Fruit fly (Drosophila melanogaster) whole organism, embryonic: ENCODE measurements around the gene Enoph.

Source experiments
- Atf3 ChIP-seq: fragments of 200-800 bp; sonication (Bioruptor generic); optimal IDR thresholded peaks from 3 replicates; lab custom pipeline; 2016; ENCODE audit warnings: missing biosample characterization, missing genetic modification characterization
- Atf6 ChIP-seq: fragments of 200-800 bp; sonication (Bioruptor generic); IDR thresholded peaks from 2 replicates; pipeline ENCODE4 v1.3.6; 2022; ENCODE audit warnings: missing biosample characterization, missing genetic modification characterization
- CG10321 ChIP-seq: fragments of 200-800 bp; sonication (Bioruptor generic); IDR thresholded peaks from 2 replicates; pipeline ENCODE4 v1.3.6; 2022; ENCODE audit warnings: missing biosample characterization, missing genetic modification characterization
- CG10565 ChIP-seq: fragments of 200-800 bp; sonication (Bioruptor generic); optimal IDR thresholded peaks from 3 replicates; lab custom pipeline; 2016; ENCODE audit warnings: missing biosample characterization, mild to moderate bottlenecking, missing genetic modification characterization
- CG11398 ChIP-seq: fragments of 200-800 bp; sonication (Bioruptor generic); optimal IDR thresholded peaks from 2 replicates; lab custom pipeline; 2016; ENCODE audit warnings: missing biosample characterization, missing genetic modification characterization
- CG11504 ChIP-seq: fragments of 200-800 bp; sonication (Bioruptor generic); optimal IDR thresholded peaks from 3 replicates; lab custom pipeline; 2019; ENCODE audit warnings: missing biosample characterization, mild to moderate bottlenecking, missing genetic modification characterization, moderate library complexity
- CG12744 ChIP-seq: fragments of 200-800 bp; sonication (Bioruptor generic); optimal IDR thresholded peaks from 2 replicates; lab custom pipeline; 2016; ENCODE audit warnings: missing biosample characterization, missing genetic modification characterization
- CG14667 ChIP-seq: fragments of 200-800 bp; sonication (Bioruptor generic); IDR thresholded peaks from 2 replicates; pipeline ENCODE4 v1.3.6; 2022; ENCODE audit warnings: missing biosample characterization, missing genetic modification characterization
- CG14860 ChIP-seq: fragments of 200-800 bp; sonication (Bioruptor generic); IDR thresholded peaks from 3 replicates; pipeline ENCODE4 v1.3.6; 2022; ENCODE audit warnings: missing biosample characterization, missing genetic modification characterization; ENCODE audit not compliant: partially characterized antibody
- CG1602 ChIP-seq: fragments of 200-800 bp; sonication (Bioruptor generic); optimal IDR thresholded peaks from 3 replicates; lab custom pipeline; 2016; ENCODE audit warnings: missing biosample characterization, missing genetic modification characterization
- CG2678 ChIP-seq: fragments of 200-800 bp; sonication (Bioruptor generic); optimal IDR thresholded peaks from 3 replicates; lab custom pipeline; 2019; ENCODE audit warnings: missing biosample characterization, mild to moderate bottlenecking, missing genetic modification characterization, moderate library complexity
- CG30020 ChIP-seq: fragments of 200-800 bp; optimal IDR thresholded peaks from 2 replicates; lab custom pipeline; 2019; ENCODE audit warnings: missing biosample characterization, mild to moderate bottlenecking, missing genetic modification characterization, moderate library complexity
- CG33213 ChIP-seq: fragments of 200-800 bp; sonication (Bioruptor generic); optimal IDR thresholded peaks from 3 replicates; lab custom pipeline; 2016; ENCODE audit warnings: missing biosample characterization, missing genetic modification characterization
- CG6765 ChIP-seq: fragments of 200-800 bp; sonication (Bioruptor generic); optimal IDR thresholded peaks from 3 replicates; lab custom pipeline; 2017; ENCODE audit warnings: missing biosample characterization, mild to moderate bottlenecking, missing genetic modification characterization
- CG7271 ChIP-seq: fragments of 200-800 bp; sonication (Bioruptor generic); optimal IDR thresholded peaks from 2 replicates; lab custom pipeline; 2018; ENCODE audit warnings: missing biosample characterization, mild to moderate bottlenecking, missing genetic modification characterization, moderate library complexity
- CG7963 ChIP-seq: fragments of 200-800 bp; sonication (Bioruptor generic); IDR thresholded peaks from 3 replicates; pipeline ENCODE4 v1.3.6; 2022; ENCODE audit warnings: missing biosample characterization, missing genetic modification characterization; ENCODE audit not compliant: partially characterized antibody
- CG8359 ChIP-seq: fragments of 200-800 bp; sonication (Bioruptor generic); optimal IDR thresholded peaks from 2 replicates; lab custom pipeline; 2017; ENCODE audit warnings: missing biosample characterization, mild to moderate bottlenecking, missing genetic modification characterization, borderline replicate concordance
- CG9215 ChIP-seq: fragments of 200-800 bp; sonication (Bioruptor generic); IDR thresholded peaks from 2 replicates; pipeline ENCODE4 v1.3.6; 2022; ENCODE audit warnings: missing biosample characterization, missing genetic modification characterization
- CG9609 ChIP-seq: fragments of 200-800 bp; sonication (Bioruptor generic); optimal IDR thresholded peaks from 3 replicates; lab custom pipeline; 2016; ENCODE audit warnings: missing biosample characterization, missing genetic modification characterization
- CG9797 ChIP-seq: fragments of 200-800 bp; sonication (Bioruptor generic); optimal IDR thresholded peaks from 3 replicates; lab custom pipeline; 2018; ENCODE audit warnings: missing biosample characterization, mild to moderate bottlenecking, missing genetic modification characterization
- D ChIP-seq, 2 experiments: fragments of 200-800 bp in 1 of 2; fragments of >200 bp in 1 of 2; sonication (Bioruptor generic) in 1 of 2; optimal IDR thresholded peaks; 2 replicates in 1 of 2; 3 replicates in 1 of 2; lab custom pipeline; 2017; ENCODE audit warnings: mild to moderate bottlenecking in 1 of 2, missing biosample characterization in 1 of 2, missing genetic modification characterization in 1 of 2, missing genetic modification reagents in 1 of 2
- Dad ChIP-seq: fragments of 200-800 bp; sonication (Bioruptor generic); optimal IDR thresholded peaks from 3 replicates; lab custom pipeline; 2016; ENCODE audit warnings: missing biosample characterization, missing genetic modification characterization
- HLH3B ChIP-seq: fragments of 200-800 bp; sonication (Bioruptor generic); IDR thresholded peaks from 2 replicates; pipeline ENCODE4 v1.3.6; 2022; ENCODE audit warnings: missing biosample characterization, missing genetic modification characterization
- HLH4C ChIP-seq: fragments of 200-800 bp; sonication (Bioruptor generic); IDR thresholded peaks from 3 replicates; pipeline ENCODE4 v1.3.6; 2022; ENCODE audit warnings: missing biosample characterization, missing genetic modification characterization; ENCODE audit not compliant: partially characterized antibody
- Hsf ChIP-seq: fragments of 200-800 bp; sonication (Bioruptor generic); optimal IDR thresholded peaks from 3 replicates; lab custom pipeline; 2016; ENCODE audit warnings: missing biosample characterization, missing genetic modification characterization
- Mad ChIP-seq: fragments of 200-800 bp; sonication (Bioruptor generic); optimal IDR thresholded peaks from 2 replicates; lab custom pipeline; 2016; ENCODE audit warnings: missing biosample characterization, missing genetic modification characterization
- Med ChIP-seq: fragments of 200-800 bp; sonication (Bioruptor generic); peaks from one replicate; lab custom pipeline; 2016; ENCODE audit warnings: missing biosample characterization, missing genetic modification characterization, mild to moderate bottlenecking, inconsistent platforms, moderate library complexity
- Myb ChIP-seq: fragments of 200-800 bp; sonication (Bioruptor generic); optimal IDR thresholded peaks from 2 replicates; lab custom pipeline; 2016; ENCODE audit warnings: missing biosample characterization, missing genetic modification characterization
- NC2β ChIP-seq: fragments of 200-800 bp; sonication (Bioruptor generic); optimal IDR thresholded peaks from 2 replicates; lab custom pipeline; 2016; ENCODE audit warnings: missing biosample characterization, missing genetic modification characterization
- Optix ChIP-seq: fragments of 200-800 bp; sonication (Bioruptor generic); IDR thresholded peaks from 3 replicates; pipeline ENCODE4 v1.3.6; 2022; ENCODE audit warnings: missing biosample characterization, missing genetic modification characterization
- Side ChIP-seq: fragments of 200-800 bp; sonication (Bioruptor generic); optimal IDR thresholded peaks from 2 replicates; lab custom pipeline; 2016; ENCODE audit warnings: missing biosample characterization, missing genetic modification characterization
- Sox102F ChIP-seq: fragments of 200-800 bp; sonication (Bioruptor generic); optimal IDR thresholded peaks from 2 replicates; lab custom pipeline; 2018; ENCODE audit warnings: missing biosample characterization, mild to moderate bottlenecking, missing genetic modification characterization, moderate library complexity
- Sry-δ ChIP-seq: fragments of 200-800 bp; sonication (Bioruptor generic); optimal IDR thresholded peaks from 2 replicates; lab custom pipeline; 2016; ENCODE audit warnings: missing biosample characterization, missing genetic modification characterization
- Xrp1 ChIP-seq: fragments of 200-800 bp; sonication (Bioruptor generic); IDR thresholded peaks from 2 replicates; pipeline ENCODE4 v1.3.6; 2022; ENCODE audit warnings: missing biosample characterization, missing genetic modification characterization
- dmrt99B ChIP-seq: fragments of 200-800 bp; sonication (Bioruptor generic); optimal IDR thresholded peaks from 2 replicates; lab custom pipeline; 2018; ENCODE audit warnings: missing biosample characterization, mild to moderate bottlenecking, missing genetic modification characterization, moderate library complexity
- ems ChIP-seq: fragments of 200-800 bp; sonication (Bioruptor generic); optimal IDR thresholded peaks from 3 replicates; lab custom pipeline; 2016; ENCODE audit warnings: missing biosample characterization, missing genetic modification characterization
- esg ChIP-seq: fragments of 200-800 bp; sonication (Bioruptor generic); conservative IDR thresholded peaks from 2 replicates; pipeline ENCODE4 v1.3.6; 2022; ENCODE audit warnings: missing biosample characterization, missing genetic modification characterization
- eyg ChIP-seq: fragments of 200-800 bp; sonication (Bioruptor generic); optimal IDR thresholded peaks from 3 replicates; lab custom pipeline; 2016; ENCODE audit warnings: missing biosample characterization, missing genetic modification characterization
- kay ChIP-seq: fragments of 200-800 bp; sonication (Bioruptor generic); optimal IDR thresholded peaks from 2 replicates; lab custom pipeline; 2016; ENCODE audit warnings: missing biosample characterization, missing genetic modification characterization
- klu ChIP-seq: fragments of 200-800 bp; sonication (Bioruptor generic); IDR thresholded peaks from 2 replicates; pipeline ENCODE4 v1.3.6; 2022; ENCODE audit warnings: missing biosample characterization, missing genetic modification characterization
- peb ChIP-seq: fragments of 200-800 bp; sonication (Bioruptor generic); IDR thresholded peaks from 2 replicates; pipeline ENCODE4 v1.3.6; 2022; ENCODE audit warnings: missing biosample characterization, missing genetic modification characterization
- pfk ChIP-seq: fragments of 200-800 bp; sonication (Bioruptor generic); optimal IDR thresholded peaks from 2 replicates; lab custom pipeline; 2018; ENCODE audit warnings: missing biosample characterization, mild to moderate bottlenecking, missing genetic modification characterization, moderate library complexity
- pho ChIP-seq: fragments of 200-800 bp; sonication (Bioruptor generic); optimal IDR thresholded peaks from 2 replicates; lab custom pipeline; 2016; ENCODE audit warnings: missing biosample characterization, missing genetic modification characterization
- scrt ChIP-seq: fragments of 200-800 bp; sonication (Bioruptor generic); optimal IDR thresholded peaks from 2 replicates; lab custom pipeline; 2018; ENCODE audit warnings: missing biosample characterization, mild to moderate bottlenecking, missing genetic modification characterization, moderate library complexity
- tio ChIP-seq: fragments of 200-800 bp; sonication (Bioruptor generic); optimal IDR thresholded peaks from 2 replicates; lab custom pipeline; 2017; ENCODE audit warnings: missing biosample characterization, missing genetic modification characterization, inconsistent platforms
- trem ChIP-seq: fragments of 200-800 bp; optimal IDR thresholded peaks from 3 replicates; lab custom pipeline; 2019; ENCODE audit warnings: missing biosample characterization, mild to moderate bottlenecking, missing genetic modification characterization, moderate library complexity
- trh ChIP-seq: fragments of 200-800 bp; sonication (Bioruptor generic); optimal IDR thresholded peaks from 2 replicates; lab custom pipeline; 2016; ENCODE audit warnings: missing biosample characterization, missing genetic modification characterization
- zen ChIP-seq: fragments of 200-800 bp; sonication (Bioruptor generic); optimal IDR thresholded peaks from 3 replicates; lab custom pipeline; 2018; ENCODE audit warnings: missing biosample characterization, mild to moderate bottlenecking, missing genetic modification characterization, moderate library complexity

The Enoph gene

dm6 chr3R:5263311-5264250 is 7.1 kb upstream of the Enoph start (continued):
- TF ChIP-seq CG2678 (tag; lab: Kevin White, UChicago) (peak; percentile 94), ems (GFP tag; lab: Kevin White, UChicago) (no peak), CG7963 (GFP tag; lab: Robert Waterston, UW) (no peak), Dad (GFP tag; lab: Kevin White, UChicago) (no peak), CG30020 (tag; lab: Kevin White, UChicago) (peak; percentile 66), CG14860 (GFP tag; lab: Robert Waterston, UW) (no peak), Sox102F (GFP tag; lab: Kevin White, UChicago) (peak; percentile 86), scrt (GFP tag; lab: Kevin White, UChicago) (peak; percentile 61), CG10565 (GFP tag; lab: Kevin White, UChicago) (peak; percentile 33), CG12744 (GFP tag; lab: Kevin White, UChicago) (no peak), tio (GFP tag; lab: Kevin White, UChicago) (peak; percentile 56), CG9215 (no peak; the same call in 1 of the 2 replicates), zen (tag; lab: Kevin White, UChicago) (peak; percentile 73), HLH3B (GFP tag; lab: Robert Waterston, UW) (peak; percentile 76), Mad (GFP tag; lab: Kevin White, UChicago) (no peak), trem (tag; lab: Kevin White, UChicago) (peak; percentile 76), Hsf (GFP tag; lab: Kevin White, UChicago) (peak; percentile 4), CG9609 (GFP tag; lab: Kevin White, UChicago) (no peak), CG1602 (peak; percentile 71), CG11504 (tag; lab: Kevin White, UChicago) (peak; percentile 93), Atf3 (GFP tag; lab: Kevin White, UChicago) (peak; percentile 52), CG33213 (GFP tag; lab: Kevin White, UChicago) (no peak), CG8359 (peak; percentile 78), pfk (GFP tag; lab: Kevin White, UChicago) (no peak), HLH4C (GFP tag; lab: Robert Waterston, UW) (no peak), Side (GFP tag; lab: Kevin White, UChicago) (no peak), Xrp1 (GFP tag; lab: Robert Waterston, UW) (peak; percentile 74), Atf6 (peak; percentile 20), CG11398 (GFP tag; lab: Kevin White, UChicago) (no peak), CG14667 (GFP tag; lab: Robert Waterston, UW) (no peak; the same call in 1 of the 2 replicates), trh (GFP tag; lab: Kevin White, UChicago) (peak; percentile 20), pho (GFP tag; lab: Kevin White, UChicago) (no peak), CG6765 (peak; percentile 81), klu (peak; percentile 73; the same call in 1 of the 2 replicates), Myb (GFP tag; lab: Kevin White, UChicago) (no peak), CG9797 (GFP tag; lab: Kevin White, UChicago) (no peak), Sry-δ (GFP tag; lab: Kevin White, UChicago) (no peak), eyg (GFP tag; lab: Kevin White, UChicago) (no peak), Optix (GFP tag; lab: Robert Waterston, UW) (peak; percentile 43; the same call in 1 of the 3 replicates), NC2β (GFP tag; lab: Kevin White, UChicago) (no peak), CG7271 (tag; lab: Kevin White, UChicago) (peak; percentile 46), dmrt99B (tag; lab: Kevin White, UChicago) (peak; percentile 90), Med (peak; percentile 78), CG10321 (peak; percentile 71; the same call in 1 of the 2 replicates), esg (GFP tag; lab: Robert Waterston, UW) (peak; percentile 67), kay (no peak), D (optimal IDR thresholded peaks at IDR 0.05; lab: Kevin White, UChicago) (no peak), D (GFP tag; optimal IDR thresholded peaks at IDR 0.05; lab: Kevin White, UChicago) (peak; percentile 86), peb (GFP tag; lab: Robert Waterston, UW) (no peak)
